Fruit fly (Drosophila melanogaster) whole organism, embryonic: Measurements from ENCODE around the gene CG6893.

Experiments
- Aef1 ChIP-seq: fragments of 200-800 bp; sonication (Bioruptor generic); IDR thresholded peaks from 3 replicates; pipeline ENCODE4 v1.3.6; 2022; ENCODE audit warnings: missing biosample characterization, missing genetic modification characterization
- B-H1 ChIP-seq: fragments of 200-800 bp; sonication (Bioruptor generic); IDR thresholded peaks from 3 replicates; pipeline ENCODE4 v1.3.6; 2022; ENCODE audit warnings: missing biosample characterization, missing genetic modification characterization
- BEAF-32 ChIP-seq: fragments of 200-800 bp; sonication (Bioruptor generic); optimal IDR thresholded peaks from 3 replicates; lab custom pipeline; 2017; ENCODE audit warnings: missing biosample characterization, missing genetic modification characterization, mild to moderate bottlenecking, moderate library complexity, missing genetic modification reagents
- Blimp-1 ChIP-seq: fragments of 200-800 bp; sonication (Bioruptor generic); optimal IDR thresholded peaks from 3 replicates; lab custom pipeline; 2018; ENCODE audit warnings: missing biosample characterization, missing genetic modification characterization, mild to moderate bottlenecking, moderate library complexity, missing genetic modification reagents
- CG10209 ChIP-seq: fragments of 200-800 bp; sonication (Bioruptor generic); optimal IDR thresholded peaks from 3 replicates; lab custom pipeline; 2017; ENCODE audit warnings: missing biosample characterization, mild to moderate bottlenecking, missing genetic modification characterization, missing genetic modification reagents
- CG10321 ChIP-seq: fragments of 200-800 bp; sonication (Bioruptor generic); IDR thresholded peaks from 2 replicates; pipeline ENCODE4 v1.3.6; 2022; ENCODE audit warnings: missing biosample characterization, missing genetic modification characterization
- CG10366 ChIP-seq: fragments of 200-800 bp; sonication (Bioruptor generic); IDR thresholded peaks from 2 replicates; pipeline ENCODE4 v1.3.6; 2022; ENCODE audit warnings: missing biosample characterization, missing genetic modification characterization
- CG11504 ChIP-seq: fragments of 200-800 bp; sonication (Bioruptor generic); optimal IDR thresholded peaks from 3 replicates; lab custom pipeline; 2019; ENCODE audit warnings: missing biosample characterization, mild to moderate bottlenecking, missing genetic modification characterization, moderate library complexity
- CG12219 ChIP-seq: fragments of 200-800 bp; sonication (Bioruptor generic); optimal IDR thresholded peaks from 3 replicates; lab custom pipeline; 2018; ENCODE audit warnings: missing biosample characterization, mild to moderate bottlenecking, missing genetic modification characterization
- CG12744 ChIP-seq: fragments of 200-800 bp; sonication (Bioruptor generic); optimal IDR thresholded peaks from 2 replicates; lab custom pipeline; 2016; ENCODE audit warnings: missing biosample characterization, missing genetic modification characterization
- CG14667 ChIP-seq: fragments of 200-800 bp; sonication (Bioruptor generic); IDR thresholded peaks from 2 replicates; pipeline ENCODE4 v1.3.6; 2022; ENCODE audit warnings: missing biosample characterization, missing genetic modification characterization
- CG15269 ChIP-seq: fragments of 200-800 bp; sonication (Bioruptor generic); optimal IDR thresholded peaks from 2 replicates; lab custom pipeline; 2018; ENCODE audit warnings: missing biosample characterization, mild to moderate bottlenecking, missing genetic modification characterization, moderate library complexity
- CG17359 ChIP-seq: fragments of 200-800 bp; sonication (Bioruptor generic); optimal IDR thresholded peaks from 3 replicates; lab custom pipeline; 2018; ENCODE audit warnings: missing biosample characterization, mild to moderate bottlenecking, missing genetic modification characterization, moderate library complexity
- CG17385 ChIP-seq: fragments of 200-800 bp; sonication (Bioruptor generic); optimal IDR thresholded peaks from 3 replicates; lab custom pipeline; 2018; ENCODE audit warnings: missing biosample characterization, mild to moderate bottlenecking, missing genetic modification characterization
- CG18476 ChIP-seq: fragments of 200-800 bp; sonication (Bioruptor generic); optimal IDR thresholded peaks from 2 replicates; lab custom pipeline; 2016; ENCODE audit warnings: missing biosample characterization, mild to moderate bottlenecking, missing genetic modification characterization
- CG2129 ChIP-seq: fragments of 200-800 bp; sonication (Bioruptor generic); IDR thresholded peaks from 2 replicates; pipeline ENCODE4 v1.3.6; 2022; ENCODE audit warnings: missing biosample characterization, missing genetic modification characterization; ENCODE audit not compliant: partially characterized antibody
- CG2199 ChIP-seq: fragments of 200-800 bp; sonication (Bioruptor generic); IDR thresholded peaks from 3 replicates; pipeline ENCODE4 v1.3.6; 2022; ENCODE audit warnings: missing biosample characterization, missing genetic modification characterization
- CG32767 ChIP-seq: fragments of 200-800 bp; sonication (Bioruptor generic); IDR thresholded peaks from 2 replicates; pipeline ENCODE4 v1.3.6; 2022; ENCODE audit warnings: missing biosample characterization, missing genetic modification characterization
- CG42726 ChIP-seq: fragments of 200-800 bp; sonication (Bioruptor generic); IDR thresholded peaks from 2 replicates; pipeline ENCODE4 v1.3.6; 2022; ENCODE audit warnings: missing biosample characterization, missing genetic modification characterization; ENCODE audit not compliant: partially characterized antibody
- CG4360 ChIP-seq: fragments of 200-800 bp; sonication (Bioruptor generic); IDR thresholded peaks from 2 replicates; pipeline ENCODE4 v1.3.6; 2022; ENCODE audit warnings: missing biosample characterization, missing genetic modification characterization
- CG4424 ChIP-seq: fragments of 200-800 bp; sonication (Bioruptor generic); optimal IDR thresholded peaks from 3 replicates; lab custom pipeline; 2016; ENCODE audit warnings: missing biosample characterization, missing genetic modification characterization
- CG6683 ChIP-seq: fragments of 200-800 bp; sonication (Bioruptor generic); optimal IDR thresholded peaks from 2 replicates; lab custom pipeline; 2017; ENCODE audit warnings: missing biosample characterization, mild to moderate bottlenecking, missing genetic modification characterization, missing genetic modification reagents
- D19B ChIP-seq: fragments of 200-800 bp; sonication (Bioruptor generic); optimal IDR thresholded peaks from 2 replicates; lab custom pipeline; 2017; ENCODE audit warnings: missing biosample characterization, mild to moderate bottlenecking, missing genetic modification characterization
- Dek ChIP-seq: fragments of 200-800 bp; sonication (Bioruptor generic); optimal IDR thresholded peaks from 3 replicates; lab custom pipeline; 2019; ENCODE audit warnings: missing biosample characterization, mild to moderate bottlenecking, missing genetic modification characterization, moderate library complexity
- E2f1 ChIP-seq: fragments of 200-800 bp; sonication (Bioruptor generic); IDR thresholded peaks from 2 replicates; pipeline ENCODE4 v1.3.6; 2022; ENCODE audit warnings: missing biosample characterization, missing genetic modification characterization
- MESR4 ChIP-seq: fragments of 200-800 bp; sonication (Bioruptor generic); optimal IDR thresholded peaks from 2 replicates; lab custom pipeline; 2018; ENCODE audit warnings: missing biosample characterization, mild to moderate bottlenecking, missing genetic modification characterization, moderate library complexity
- Max ChIP-seq: fragments of 200-800 bp; sonication (Bioruptor generic); optimal IDR thresholded peaks from 2 replicates; lab custom pipeline; 2016; ENCODE audit warnings: missing biosample characterization, mild to moderate bottlenecking, missing genetic modification characterization
- PHDP ChIP-seq: fragments of 200-800 bp; sonication (Bioruptor generic); optimal IDR thresholded peaks from 3 replicates; lab custom pipeline; 2018; ENCODE audit warnings: missing biosample characterization, mild to moderate bottlenecking, missing genetic modification characterization, moderate library complexity
- Rfx ChIP-seq: fragments of 200-800 bp; sonication (Bioruptor generic); IDR thresholded peaks from 2 replicates; pipeline ENCODE4 v1.3.6; 2022; ENCODE audit warnings: missing biosample characterization, missing genetic modification characterization
- Ssrp ChIP-seq: fragments of 200-800 bp; sonication (Bioruptor generic); optimal IDR thresholded peaks from 2 replicates; lab custom pipeline; 2018; ENCODE audit warnings: missing biosample characterization, mild to moderate bottlenecking, missing genetic modification characterization, moderate library complexity
- Vsx1 ChIP-seq: fragments of 200-800 bp; sonication (Bioruptor generic); optimal IDR thresholded peaks from 2 replicates; lab custom pipeline; 2017; ENCODE audit warnings: missing biosample characterization, mild to moderate bottlenecking, missing genetic modification characterization, missing genetic modification reagents
- ac ChIP-seq: fragments of 200-800 bp; sonication (Bioruptor generic); optimal IDR thresholded peaks from 3 replicates; lab custom pipeline; 2017; ENCODE audit warnings: missing biosample characterization, mild to moderate bottlenecking, missing genetic modification characterization
- az2 ChIP-seq: fragments of 200-800 bp; sonication (Bioruptor generic); optimal IDR thresholded peaks from 3 replicates; lab custom pipeline; 2016; ENCODE audit warnings: missing biosample characterization, missing genetic modification characterization
- corto ChIP-seq: fragments of 200-800 bp; sonication (Bioruptor generic); optimal IDR thresholded peaks from 2 replicates; lab custom pipeline; 2016; ENCODE audit warnings: missing biosample characterization, mild to moderate bottlenecking, missing genetic modification characterization, moderate library complexity
- dati ChIP-seq: fragments of 200-800 bp; sonication (Bioruptor generic); IDR thresholded peaks from 2 replicates; pipeline ENCODE4 v1.3.6; 2022; ENCODE audit warnings: missing biosample characterization, missing genetic modification characterization
- ewg ChIP-seq: fragments of 200-800 bp; sonication (Bioruptor generic); optimal IDR thresholded peaks from 3 replicates; lab custom pipeline; 2017; ENCODE audit warnings: mild to moderate bottlenecking, missing biosample characterization, missing genetic modification reagents, missing genetic modification characterization
- gem ChIP-seq: fragments of 200-800 bp; sonication (Bioruptor generic); optimal IDR thresholded peaks from 2 replicates; lab custom pipeline; 2019; ENCODE audit warnings: missing biosample characterization, mild to moderate bottlenecking, missing genetic modification characterization, moderate library complexity
- gfzf ChIP-seq: fragments of 200-800 bp; sonication (Bioruptor generic); optimal IDR thresholded peaks from 2 replicates; lab custom pipeline; 2016; ENCODE audit warnings: missing biosample characterization, mild to moderate bottlenecking, missing genetic modification characterization, moderate library complexity
- lola ChIP-seq, 3 experiments: fragments of >200 bp in 2 of 3; fragments of 200-800 bp in 1 of 3; sonication (Bioruptor generic) in 1 of 3; optimal IDR thresholded peaks; 2 replicates each; lab custom pipeline; 2017 to 2019; ENCODE audit warnings: missing biosample characterization in 3 of 3, missing genetic modification characterization in 3 of 3, mild to moderate bottlenecking in 1 of 3, moderate library complexity in 1 of 3
- prd ChIP-seq, 3 experiments: fragments of >200 bp in 2 of 3; fragments of 200-800 bp in 1 of 3; sonication (Bioruptor generic) in 1 of 3; optimal IDR thresholded peaks in 2 of 3; IDR thresholded peaks in 1 of 3; 2 replicates in 2 of 3; 3 replicates in 1 of 3; pipeline versions ENCODE4 v1.3.6 to Lab custom; 2017 to 2022; ENCODE audit warnings: missing biosample characterization in 1 of 3, missing genetic modification characterization in 1 of 3
- schlank ChIP-seq: fragments of 200-800 bp; sonication (Bioruptor generic); optimal IDR thresholded peaks from 2 replicates; lab custom pipeline; 2018; ENCODE audit warnings: missing biosample characterization, mild to moderate bottlenecking, missing genetic modification characterization
- sqz ChIP-seq: fragments of 200-800 bp; sonication (Bioruptor generic); optimal IDR thresholded peaks from 3 replicates; lab custom pipeline; 2018; ENCODE audit warnings: missing biosample characterization, mild to moderate bottlenecking, missing genetic modification characterization
- sug ChIP-seq: fragments of 200-800 bp; optimal IDR thresholded peaks from 2 replicates; lab custom pipeline; 2019; ENCODE audit warnings: missing biosample characterization, mild to moderate bottlenecking, missing genetic modification characterization, moderate library complexity
- tgo ChIP-seq: fragments of 200-800 bp; sonication (Bioruptor generic); IDR thresholded peaks from 3 replicates; pipeline ENCODE4 v1.3.6; 2022; ENCODE audit warnings: missing biosample characterization, missing genetic modification characterization
- tin ChIP-seq: fragments of 200-800 bp; sonication (Bioruptor generic); optimal IDR thresholded peaks from 3 replicates; lab custom pipeline; 2016; ENCODE audit warnings: missing biosample characterization, missing genetic modification characterization
- toy ChIP-seq: fragments of 200-800 bp; sonication (Bioruptor generic); IDR thresholded peaks from 2 replicates; pipeline ENCODE4 v1.3.6; 2022; ENCODE audit warnings: missing biosample characterization, missing genetic modification characterization
- ttk ChIP-seq: fragments of 200-800 bp; sonication (Bioruptor generic); IDR thresholded peaks from 2 replicates; pipeline ENCODE4 v2.1.2; 2022; ENCODE audit warnings: missing biosample characterization, missing genetic modification characterization
- unpg ChIP-seq: fragments of 200-800 bp; sonication (Bioruptor generic); optimal IDR thresholded peaks from 3 replicates; lab custom pipeline; 2018; ENCODE audit warnings: missing biosample characterization, mild to moderate bottlenecking, missing genetic modification characterization, moderate library complexity
- zfh2 ChIP-seq: fragments of 200-800 bp; sonication (Bioruptor generic); optimal IDR thresholded peaks from 2 replicates; lab custom pipeline; 2016; ENCODE audit warnings: missing biosample characterization, missing genetic modification characterization

CG6893 gene

DNA sequence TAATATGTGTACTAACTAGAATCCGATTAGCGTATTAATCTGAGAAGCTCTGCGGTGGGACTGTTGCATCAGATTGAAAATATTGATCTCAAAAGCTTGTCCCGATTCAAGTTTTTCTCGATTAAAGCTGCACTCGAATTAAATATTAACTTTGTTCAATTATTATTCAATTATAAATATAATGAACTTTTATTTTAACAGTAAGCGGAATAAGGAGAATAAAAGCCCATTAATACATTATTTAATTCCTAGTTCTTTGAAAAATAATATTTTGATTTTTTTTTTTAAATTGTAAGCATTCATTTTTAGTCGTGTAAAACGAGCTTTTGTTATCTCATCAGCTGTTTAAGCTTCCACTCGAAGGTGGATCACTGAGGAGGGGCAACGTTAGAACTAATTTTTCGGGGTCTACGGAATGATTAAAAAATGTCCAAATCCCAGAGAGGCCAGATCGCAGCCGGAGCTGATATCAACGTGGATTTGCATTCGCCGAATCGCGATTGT, 18.6 kb upstream of the CG6893 start, which contains the start of the genes GNBP2 and GNBP1 (continued):
- TF ChIP-seq Blimp-1 (no peak), gem (tag; lab: Kevin White, UChicago) (peak; percentile 83), unpg (GFP tag; lab: Kevin White, UChicago) (peak; percentile 73), CG17385 (GFP tag; lab: Kevin White, UChicago) (peak; percentile 61), prd (optimal IDR thresholded peaks at IDR 0.05; lab: Kevin White, UChicago) (no peak), prd (GFP tag; IDR thresholded peaks at IDR 0.05; lab: Robert Waterston, UW) (peak; percentile 57; the same call in 2 of the 3 replicates), schlank (no peak), CG10209 (peak; percentile 4), PHDP (peak; percentile 62), Max (peak; percentile 22), corto (GFP tag; lab: Kevin White, UChicago) (peak; percentile 13), CG15269 (tag; lab: Kevin White, UChicago) (peak; percentile 74), CG42726 (GFP tag; lab: Robert Waterston, UW) (no peak), sug (tag; lab: Kevin White, UChicago) (peak; percentile 23), CG11504 (peak; percentile 81), Dek (peak; percentile 66), CG2129 (GFP tag; lab: Robert Waterston, UW) (no peak), CG6683 (peak; percentile 27), lola (GFP tag; optimal IDR thresholded peaks at IDR 0.05; lab: Kevin White, UChicago) (peak in 1 of 3 experiments; percentile 20), tin (GFP tag; lab: Kevin White, UChicago) (no peak), B-H1 (peak; percentile 32; the same call in 2 of the 3 replicates), CG2199 (0 out of 3 replicates have a peak, but pooled peaks have one; percentile 21), ttk (GFP tag; lab: Robert Waterston, UW) (peak; percentile 46; the same call in 1 of the 2 replicates), CG12219 (no peak), E2f1 (peak; percentile 76), Ssrp (tag; lab: Kevin White, UChicago) (peak; percentile 37), CG4424 (GFP tag; lab: Kevin White, UChicago) (peak; percentile 39), sqz (GFP tag; lab: Kevin White, UChicago) (no peak), D19B (GFP tag; lab: Kevin White, UChicago) (peak; percentile 7), Aef1 (GFP tag; lab: Robert Waterston, UW) (peak; percentile 50), MESR4 (GFP tag; lab: Kevin White, UChicago) (no peak), ewg (peak; percentile 11), CG17359 (tag; lab: Kevin White, UChicago) (peak; percentile 73), CG10366 (GFP tag; lab: Robert Waterston, UW) (peak; percentile 37; the same call in 1 of the 2 replicates), gfzf (GFP tag; lab: Kevin White, UChicago) (no peak), tgo (GFP tag; lab: Robert Waterston, UW) (peak; percentile 77)

- TF ChIP-seq Vsx1 (GFP tag; lab: Kevin White, UChicago) (no peak), BEAF-32 (GFP tag; lab: Kevin White, UChicago) (peak; percentile 34), CG14667 (GFP tag; lab: Robert Waterston, UW) (no peak), CG18476 (no peak), Rfx (GFP tag; lab: Robert Waterston, UW) (no peak; the same call in 1 of the 2 replicates), toy (GFP tag; lab: Robert Waterston, UW) (no peak), CG4360 (GFP tag; lab: Robert Waterston, UW) (peak; percentile 61), dati (GFP tag; lab: Robert Waterston, UW) (no peak), CG10321 (GFP tag; lab: Robert Waterston, UW) (no peak), az2 (GFP tag; lab: Kevin White, UChicago) (peak; percentile 64), CG12744 (no peak), ac (GFP tag; lab: Kevin White, UChicago) (no peak), CG32767 (GFP tag; lab: Robert Waterston, UW) (peak; percentile 44; the same call in 1 of the 2 replicates), CG10209 (peak; percentile 74), zfh2 (GFP tag; lab: Kevin White, UChicago) (no peak)
These were observed 12.3 kb upstream of the CG6893 start, which contains the start of the genes Sgf11 and CG32202 for dm6 chr3L:18681550-18682217. TSS of gene Sgf11 (minus strand) at chr3L:18681836. TSS of gene CG32202 (plus strand) at chr3L:18682184.
